Fruit fly (Drosophila melanogaster) whole organism, embryonic: Measurements from ENCODE around the gene CG31249.
A peak's percentile ranks its signal among the peaks of the same experiment; 100 is the strongest.

Source experiments
- Aef1 ChIP-seq: fragments of 200-800 bp; sonication (Bioruptor generic); IDR thresholded peaks from 3 replicates; pipeline ENCODE4 v1.3.6; 2022; ENCODE audit warnings: missing biosample characterization, missing genetic modification characterization
- Awh ChIP-seq: fragments of 200-800 bp; sonication (Bioruptor generic); IDR thresholded peaks from 2 replicates; pipeline ENCODE4, ENCODE4 v1.3.6; 2022; ENCODE audit warnings: missing biosample characterization, missing genetic modification characterization
- CG10267 ChIP-seq: fragments of 200-800 bp; sonication (Bioruptor generic); optimal IDR thresholded peaks from 2 replicates; lab custom pipeline; 2018; ENCODE audit warnings: missing biosample characterization, mild to moderate bottlenecking, missing genetic modification characterization, moderate library complexity
- CG10274 ChIP-seq: fragments of 200-800 bp; sonication (Bioruptor generic); optimal IDR thresholded peaks from 3 replicates; lab custom pipeline; 2017; ENCODE audit warnings: missing biosample characterization, mild to moderate bottlenecking, missing genetic modification characterization
- CG12104 ChIP-seq: fragments of 200-800 bp; sonication (Bioruptor generic); optimal IDR thresholded peaks from 3 replicates; lab custom pipeline; 2016; ENCODE audit warnings: missing biosample characterization, missing genetic modification characterization
- CG12391 ChIP-seq: fragments of 200-800 bp; sonication (Bioruptor generic); optimal IDR thresholded peaks from 3 replicates; lab custom pipeline; 2018; ENCODE audit warnings: missing biosample characterization, mild to moderate bottlenecking, missing genetic modification characterization, moderate library complexity
- CG13894 ChIP-seq: fragments of 200-800 bp; sonication (Bioruptor generic); optimal IDR thresholded peaks from 3 replicates; lab custom pipeline; 2018; ENCODE audit warnings: missing biosample characterization, mild to moderate bottlenecking, missing genetic modification characterization, moderate library complexity
- CG14050 ChIP-seq: fragments of 200-800 bp; sonication (Bioruptor generic); IDR thresholded peaks from 3 replicates; pipeline ENCODE4 v1.3.6; 2022; ENCODE audit warnings: missing biosample characterization, missing genetic modification characterization
- CG14441 ChIP-seq: fragments of 200-800 bp; sonication (Bioruptor generic); IDR thresholded peaks from 2 replicates; pipeline ENCODE4 v1.3.6; 2022; ENCODE audit warnings: missing biosample characterization, missing genetic modification characterization
- CG14710 ChIP-seq: fragments of 200-800 bp; sonication (Bioruptor generic); optimal IDR thresholded peaks from 3 replicates; lab custom pipeline; 2019; ENCODE audit warnings: missing biosample characterization, mild to moderate bottlenecking, missing genetic modification characterization, moderate library complexity
- CG15479 ChIP-seq: fragments of 200-800 bp; sonication (Bioruptor generic); optimal IDR thresholded peaks from 3 replicates; lab custom pipeline; 2019; ENCODE audit warnings: missing biosample characterization, mild to moderate bottlenecking, missing genetic modification characterization, moderate library complexity
- CG1602 ChIP-seq: fragments of 200-800 bp; sonication (Bioruptor generic); optimal IDR thresholded peaks from 3 replicates; lab custom pipeline; 2016; ENCODE audit warnings: missing biosample characterization, missing genetic modification characterization
- CG3065 ChIP-seq: fragments of 200-800 bp; sonication (Bioruptor generic); optimal IDR thresholded peaks from 2 replicates; lab custom pipeline; 2016; ENCODE audit warnings: missing biosample characterization, missing genetic modification characterization
- CG3281 ChIP-seq: fragments of 200-800 bp; sonication (Bioruptor generic); optimal IDR thresholded peaks from 3 replicates; lab custom pipeline; 2017; ENCODE audit warnings: missing biosample characterization, mild to moderate bottlenecking, missing genetic modification characterization
- CG34376 ChIP-seq: fragments of 200-800 bp; sonication (Bioruptor generic); optimal IDR thresholded peaks from 2 replicates; lab custom pipeline; 2018; ENCODE audit warnings: missing biosample characterization, mild to moderate bottlenecking, missing genetic modification characterization
- CG4282 ChIP-seq: fragments of 200-800 bp; sonication (Bioruptor generic); optimal IDR thresholded peaks from 2 replicates; lab custom pipeline; 2016; ENCODE audit warnings: missing biosample characterization, missing genetic modification characterization
- CG6175 ChIP-seq: fragments of 200-800 bp; sonication (Bioruptor generic); IDR thresholded peaks from 3 replicates; pipeline ENCODE4 v1.3.6; 2022; ENCODE audit warnings: missing biosample characterization, missing genetic modification characterization
- CG7928 ChIP-seq: fragments of 200-800 bp; sonication (Bioruptor generic); optimal IDR thresholded peaks from 2 replicates; lab custom pipeline; 2017; ENCODE audit warnings: missing biosample characterization, mild to moderate bottlenecking, missing genetic modification characterization
- CG8290 ChIP-seq, 3 experiments: fragments of 200-800 bp; sonication (Bioruptor generic); optimal IDR thresholded peaks; 2 replicates each; lab custom pipeline; 2016 to 2019; ENCODE audit warnings: missing biosample characterization in 3 of 3, missing genetic modification characterization in 3 of 3, mild to moderate bottlenecking in 2 of 3, moderate library complexity in 1 of 3
- CkIIα-i1 ChIP-seq: fragments of 200-800 bp; sonication (Bioruptor generic); IDR thresholded peaks from 2 replicates; pipeline ENCODE4 v1.3.6; 2022; ENCODE audit warnings: missing biosample characterization, missing genetic modification characterization
- D19A ChIP-seq: fragments of 200-800 bp; optimal IDR thresholded peaks from 3 replicates; lab custom pipeline; 2019; ENCODE audit warnings: missing biosample characterization, mild to moderate bottlenecking, missing genetic modification characterization, moderate library complexity
- Dbx ChIP-seq: fragments of 200-800 bp; sonication (Bioruptor generic); IDR thresholded peaks from 3 replicates; pipeline ENCODE4 v1.3.6; 2022; ENCODE audit warnings: missing biosample characterization, missing genetic modification characterization
- Deaf1 ChIP-seq: fragments of 200-800 bp; optimal IDR thresholded peaks from 3 replicates; lab custom pipeline; 2019; ENCODE audit warnings: missing biosample characterization, mild to moderate bottlenecking, missing genetic modification characterization, moderate library complexity
- Dref ChIP-seq: fragments of 200-800 bp; sonication (Bioruptor generic); IDR thresholded peaks from 2 replicates; pipeline ENCODE4 v1.3.6; 2022; ENCODE audit warnings: missing biosample characterization, missing genetic modification characterization
- Ets65A ChIP-seq: fragments of 200-800 bp; sonication (Bioruptor generic); peaks from one replicate; lab custom pipeline; 2016; ENCODE audit warnings: missing biosample characterization, missing genetic modification characterization
- MBD-R2 ChIP-seq: fragments of 200-800 bp; sonication (Bioruptor generic); IDR thresholded peaks from 2 replicates; pipeline ENCODE4 v1.3.6; 2022; ENCODE audit warnings: missing biosample characterization, missing genetic modification characterization
- Mad ChIP-seq: fragments of 200-800 bp; sonication (Bioruptor generic); optimal IDR thresholded peaks from 2 replicates; lab custom pipeline; 2016; ENCODE audit warnings: missing biosample characterization, missing genetic modification characterization
- NC2β ChIP-seq: fragments of 200-800 bp; sonication (Bioruptor generic); optimal IDR thresholded peaks from 2 replicates; lab custom pipeline; 2016; ENCODE audit warnings: missing biosample characterization, missing genetic modification characterization
- PHDP ChIP-seq: fragments of 200-800 bp; sonication (Bioruptor generic); optimal IDR thresholded peaks from 3 replicates; lab custom pipeline; 2018; ENCODE audit warnings: missing biosample characterization, mild to moderate bottlenecking, missing genetic modification characterization, moderate library complexity
- Sox100B ChIP-seq: fragments of 200-800 bp; sonication (Bioruptor generic); optimal IDR thresholded peaks from 3 replicates; lab custom pipeline; 2018; ENCODE audit warnings: missing biosample characterization, mild to moderate bottlenecking, missing genetic modification characterization
- Stat92E ChIP-seq, 3 experiments: fragments of >200 bp in 2 of 3; fragments of 200-800 bp in 1 of 3; sonication (Bioruptor generic) in 1 of 3; optimal IDR thresholded peaks; 2 replicates each; lab custom pipeline; 2017 to 2019; ENCODE audit warnings: missing biosample characterization in 3 of 3, missing genetic modification characterization in 3 of 3, mild to moderate bottlenecking in 1 of 3, moderate library complexity in 1 of 3
- abd-A ChIP-seq: fragments of 200-800 bp; sonication (Bioruptor generic); optimal IDR thresholded peaks from 3 replicates; lab custom pipeline; 2019; ENCODE audit warnings: missing biosample characterization, mild to moderate bottlenecking, missing genetic modification characterization, moderate library complexity
- ara ChIP-seq: fragments of 200-800 bp; sonication (Bioruptor generic); IDR thresholded peaks from 2 replicates; pipeline ENCODE4 v1.3.6; 2022; ENCODE audit warnings: missing biosample characterization, missing genetic modification characterization
- ash1 ChIP-seq: fragments of 200-800 bp; sonication (Bioruptor generic); optimal IDR thresholded peaks from 2 replicates; lab custom pipeline; 2018; ENCODE audit warnings: missing biosample characterization, mild to moderate bottlenecking, missing genetic modification characterization
- cad ChIP-seq: fragments of >200 bp; optimal IDR thresholded peaks from 2 replicates; lab custom pipeline; 2017; ENCODE audit warnings: missing biosample characterization, missing genetic modification characterization
- chinmo ChIP-seq: fragments of 200-800 bp; sonication (Bioruptor generic); IDR thresholded peaks from 4 replicates; pipeline ENCODE4 v1.3.6; 2022; ENCODE audit warnings: missing biosample characterization, missing genetic modification characterization; ENCODE audit not compliant: partially characterized antibody
- corto ChIP-seq: fragments of 200-800 bp; sonication (Bioruptor generic); optimal IDR thresholded peaks from 2 replicates; lab custom pipeline; 2016; ENCODE audit warnings: missing biosample characterization, mild to moderate bottlenecking, missing genetic modification characterization, moderate library complexity
- fd3F ChIP-seq: fragments of 200-800 bp; sonication (Bioruptor generic); optimal IDR thresholded peaks from 2 replicates; lab custom pipeline; 2018; ENCODE audit warnings: missing biosample characterization, mild to moderate bottlenecking, missing genetic modification characterization, moderate library complexity
- grn ChIP-seq: fragments of 200-800 bp; sonication (Bioruptor generic); optimal IDR thresholded peaks from 3 replicates; lab custom pipeline; 2017; ENCODE audit warnings: missing biosample characterization, missing genetic modification characterization
- knrl ChIP-seq: fragments of 200-800 bp; sonication (Bioruptor generic); IDR thresholded peaks from 3 replicates; pipeline ENCODE4 v1.3.6; 2022; ENCODE audit warnings: missing biosample characterization, missing genetic modification characterization; ENCODE audit not compliant: partially characterized antibody
- lmd ChIP-seq: fragments of 200-800 bp; sonication (Bioruptor generic); IDR thresholded peaks from 2 replicates; pipeline ENCODE4 v1.3.6; 2022; ENCODE audit warnings: missing biosample characterization, missing genetic modification characterization
- oc ChIP-seq: fragments of 200-800 bp; sonication (Bioruptor generic); optimal IDR thresholded peaks from 2 replicates; lab custom pipeline; 2018; ENCODE audit warnings: missing biosample characterization, mild to moderate bottlenecking, missing genetic modification characterization, moderate library complexity
- pzg ChIP-seq: fragments of 200-800 bp; sonication (Bioruptor generic); optimal IDR thresholded peaks from 3 replicates; lab custom pipeline; 2018; ENCODE audit warnings: missing biosample characterization, mild to moderate bottlenecking, missing genetic modification characterization, moderate library complexity
- ro ChIP-seq: fragments of 200-800 bp; sonication (Bioruptor generic); IDR thresholded peaks from 2 replicates; pipeline ENCODE4 v1.3.6; 2022; ENCODE audit warnings: missing biosample characterization, missing genetic modification characterization
- tap ChIP-seq: fragments of 200-800 bp; optimal IDR thresholded peaks from 3 replicates; lab custom pipeline; 2019; ENCODE audit warnings: missing biosample characterization, mild to moderate bottlenecking, missing genetic modification characterization, moderate library complexity
- tgo ChIP-seq: fragments of 200-800 bp; sonication (Bioruptor generic); IDR thresholded peaks from 3 replicates; pipeline ENCODE4 v1.3.6; 2022; ENCODE audit warnings: missing biosample characterization, missing genetic modification characterization

Gene CG31249

dm6 chr3R:17701971-17702845, 15.3 kb upstream of the CG31249 start (continued):
- peak; percentile 35 for TF ChIP-seq cad (GFP tag; lab: Kevin White, UChicago)
- no peak for TF ChIP-seq CG7928
- TF ChIP-seq tap (tag; lab: Kevin White, UChicago): no peak
- TF ChIP-seq D19A (tag; lab: Kevin White, UChicago): peak; percentile 59
- TF ChIP-seq CkIIα-i1 (GFP tag; lab: Robert Waterston, UW): no peak
- no peak for TF ChIP-seq Dref (GFP tag; lab: Robert Waterston, UW)
- no peak for TF ChIP-seq Aef1 (GFP tag; lab: Robert Waterston, UW)
- no peak for TF ChIP-seq PHDP (tag; lab: Kevin White, UChicago)
- TF ChIP-seq NC2β (GFP tag; lab: Kevin White, UChicago): no peak
- TF ChIP-seq ro (GFP tag; lab: Robert Waterston, UW): no peak
- peak; percentile 21 for TF ChIP-seq corto (GFP tag; lab: Kevin White, UChicago)
- TF ChIP-seq Stat92E (GFP tag; optimal IDR thresholded peaks at IDR 0.05; lab: Kevin White, UChicago): no peak

dm6 chr3R:17701131-17701593, 14.3 kb upstream of the CG31249 start:
- TF ChIP-seq CG3065 (GFP tag; lab: Kevin White, UChicago): no peak
- no peak for TF ChIP-seq Sox100B (GFP tag; lab: Kevin White, UChicago)
- TF ChIP-seq CG14050 (GFP tag; lab: Robert Waterston, UW): no peak
- peak; percentile 64 for TF ChIP-seq Deaf1
- TF ChIP-seq CG13894 (tag; lab: Kevin White, UChicago): peak; percentile 49
- no peak for TF ChIP-seq CG10274 (GFP tag; lab: Kevin White, UChicago)
- 0 out of 4 replicates have a peak, but pooled peaks have one; percentile 83 for TF ChIP-seq chinmo
- TF ChIP-seq ara: no peak
- TF ChIP-seq fd3F (GFP tag; lab: Kevin White, UChicago): no peak
- TF ChIP-seq CG14441 (GFP tag; lab: Robert Waterston, UW): 0 out of 2 replicates have a peak, but pooled peaks have one; percentile 16
- TF ChIP-seq CG4282 (GFP tag; lab: Kevin White, UChicago): no peak
- peak; percentile 24 for TF ChIP-seq Ets65A (GFP tag; lab: Kevin White, UChicago)
- no peak for TF ChIP-seq CG1602
- TF ChIP-seq lmd (GFP tag; lab: Robert Waterston, UW): no peak
- no peak for TF ChIP-seq CG12104 (GFP tag; lab: Kevin White, UChicago)
- no peak for TF ChIP-seq CG14710 (tag; lab: Kevin White, UChicago)
- TF ChIP-seq CG34376 (GFP tag; lab: Kevin White, UChicago): no peak
- no peak for TF ChIP-seq CG10267
- peak; percentile 37; the same call in 1 of the 2 replicates for TF ChIP-seq Awh (GFP tag; lab: Robert Waterston, UW)
- no peak for TF ChIP-seq tgo (GFP tag; lab: Robert Waterston, UW)
- TF ChIP-seq oc (tag; lab: Kevin White, UChicago): no peak
- TF ChIP-seq ash1 (GFP tag; lab: Kevin White, UChicago): peak; percentile 12
- no peak for TF ChIP-seq Mad (GFP tag; lab: Kevin White, UChicago)
- TF ChIP-seq CG6175 (GFP tag; lab: Robert Waterston, UW): no peak
- TF ChIP-seq pzg (GFP tag; lab: Kevin White, UChicago): peak; percentile 10
- TF ChIP-seq CG15479 (GFP tag; lab: Kevin White, UChicago): no peak
- TF ChIP-seq CG12391: no peak
- TF ChIP-seq knrl (GFP tag; lab: Robert Waterston, UW): peak; percentile 32; the same call in 1 of the 3 replicates
- no peak for TF ChIP-seq CG8290 (GFP tag; optimal IDR thresholded peaks at IDR 0.05; lab: Kevin White, UChicago)
- peak in 1 of 2 experiments; percentile 7 for TF ChIP-seq CG8290 (tag; optimal IDR thresholded peaks at IDR 0.05; lab: Kevin White, UChicago)
- peak; percentile 50; the same call in 2 of the 3 replicates for TF ChIP-seq Aef1 (GFP tag; lab: Robert Waterston, UW)
- TF ChIP-seq MBD-R2 (GFP tag; lab: Robert Waterston, UW): peak; percentile 25; the same call in 1 of the 2 replicates
- peak; percentile 47; the same call in 1 of the 3 replicates for TF ChIP-seq Dbx (GFP tag; lab: Robert Waterston, UW)
- TF ChIP-seq Stat92E (GFP tag; optimal IDR thresholded peaks at IDR 0.05; lab: Kevin White, UChicago): no peak
- TF ChIP-seq CG3281 (GFP tag; lab: Kevin White, UChicago): no peak
- peak; percentile 78 for TF ChIP-seq abd-A (tag; lab: Kevin White, UChicago)
- TF ChIP-seq grn: peak; percentile 75
